Fruit fly (Drosophila melanogaster) whole organism, embryonic: ENCODE measurements around the gene Nin.

Experiments used
- Antp ChIP-seq: fragments of 200-800 bp; sonication (Bioruptor generic); optimal IDR thresholded peaks from 3 replicates; lab custom pipeline; 2016; ENCODE audit warnings: missing biosample characterization, missing genetic modification characterization
- Atf3 ChIP-seq: fragments of 200-800 bp; sonication (Bioruptor generic); optimal IDR thresholded peaks from 3 replicates; lab custom pipeline; 2016; ENCODE audit warnings: missing biosample characterization, missing genetic modification characterization
- Bteb2 ChIP-seq: fragments of 200-800 bp; sonication (Bioruptor generic); optimal IDR thresholded peaks from 2 replicates; lab custom pipeline; 2016; ENCODE audit warnings: missing biosample characterization, missing genetic modification characterization
- CG11723 ChIP-seq: fragments of 200-800 bp; sonication (Bioruptor generic); optimal IDR thresholded peaks from 2 replicates; lab custom pipeline; 2017; ENCODE audit warnings: missing biosample characterization, mild to moderate bottlenecking, missing genetic modification characterization
- CG13894 ChIP-seq: fragments of 200-800 bp; sonication (Bioruptor generic); optimal IDR thresholded peaks from 3 replicates; lab custom pipeline; 2018; ENCODE audit warnings: missing biosample characterization, mild to moderate bottlenecking, missing genetic modification characterization, moderate library complexity
- CG14667 ChIP-seq: fragments of 200-800 bp; sonication (Bioruptor generic); IDR thresholded peaks from 2 replicates; pipeline ENCODE4 v1.3.6; 2022; ENCODE audit warnings: missing biosample characterization, missing genetic modification characterization
- CG16779 ChIP-seq: fragments of 200-800 bp; sonication (Bioruptor generic); IDR thresholded peaks from 2 replicates; pipeline ENCODE4 v1.3.6; 2022; ENCODE audit warnings: missing biosample characterization, missing genetic modification characterization
- CG17361 ChIP-seq: fragments of 200-800 bp; sonication (Bioruptor generic); IDR thresholded peaks from 3 replicates; pipeline ENCODE4 v1.3.6; 2022; ENCODE audit warnings: missing biosample characterization, missing genetic modification characterization
- CG18262 ChIP-seq: fragments of 200-800 bp; optimal IDR thresholded peaks from 3 replicates; lab custom pipeline; 2019; ENCODE audit warnings: missing biosample characterization, mild to moderate bottlenecking, missing genetic modification characterization, moderate library complexity
- CG18764 ChIP-seq: fragments of 200-800 bp; sonication (Bioruptor generic); optimal IDR thresholded peaks from 3 replicates; lab custom pipeline; 2016; ENCODE audit warnings: missing biosample characterization, missing genetic modification characterization
- CG2712 ChIP-seq: fragments of 200-800 bp; optimal IDR thresholded peaks from 3 replicates; lab custom pipeline; 2019; ENCODE audit warnings: missing biosample characterization, mild to moderate bottlenecking, missing genetic modification characterization, moderate library complexity
- CG2875 ChIP-seq: fragments of 200-800 bp; sonication (Bioruptor generic); optimal IDR thresholded peaks from 2 replicates; lab custom pipeline; 2017; ENCODE audit warnings: missing biosample characterization, mild to moderate bottlenecking, missing genetic modification characterization, missing genetic modification reagents
- CG30431 ChIP-seq: fragments of 200-800 bp; sonication (Bioruptor generic); optimal IDR thresholded peaks from 2 replicates; lab custom pipeline; 2017; ENCODE audit warnings: missing biosample characterization, missing genetic modification characterization
- CG34422 ChIP-seq: fragments of 200-800 bp; sonication (Bioruptor generic); IDR thresholded peaks from 3 replicates; pipeline ENCODE4 v1.3.6; 2022; ENCODE audit warnings: missing biosample characterization, missing genetic modification characterization
- CG4282 ChIP-seq: fragments of 200-800 bp; sonication (Bioruptor generic); optimal IDR thresholded peaks from 2 replicates; lab custom pipeline; 2016; ENCODE audit warnings: missing biosample characterization, missing genetic modification characterization
- CG6791 ChIP-seq: fragments of 200-800 bp; sonication (Bioruptor generic); IDR thresholded peaks from 3 replicates; pipeline ENCODE4 v1.3.6; 2022; ENCODE audit warnings: missing biosample characterization, missing genetic modification characterization; ENCODE audit not compliant: partially characterized antibody
- CG9797 ChIP-seq: fragments of 200-800 bp; sonication (Bioruptor generic); optimal IDR thresholded peaks from 3 replicates; lab custom pipeline; 2018; ENCODE audit warnings: missing biosample characterization, mild to moderate bottlenecking, missing genetic modification characterization
- CG9876 ChIP-seq: fragments of 200-800 bp; sonication (Bioruptor generic); optimal IDR thresholded peaks from 2 replicates; lab custom pipeline; 2016; ENCODE audit warnings: missing biosample characterization, missing genetic modification characterization
- Chrac-16 ChIP-seq: fragments of 200-800 bp; sonication (Bioruptor generic); optimal IDR thresholded peaks from 3 replicates; lab custom pipeline; 2016; ENCODE audit warnings: missing biosample characterization, missing genetic modification characterization
- Dek ChIP-seq: fragments of 200-800 bp; sonication (Bioruptor generic); optimal IDR thresholded peaks from 3 replicates; lab custom pipeline; 2019; ENCODE audit warnings: missing biosample characterization, mild to moderate bottlenecking, missing genetic modification characterization, moderate library complexity
- Dfd ChIP-seq, 2 experiments: fragments of >200 bp; optimal IDR thresholded peaks; 2 replicates each; lab custom pipeline; 2017; ENCODE audit warnings: missing biosample characterization in 2 of 2, missing genetic modification characterization in 2 of 2
- E2f1 ChIP-seq: fragments of 200-800 bp; sonication (Bioruptor generic); IDR thresholded peaks from 2 replicates; pipeline ENCODE4 v1.3.6; 2022; ENCODE audit warnings: missing biosample characterization, missing genetic modification characterization
- Fer2 ChIP-seq: fragments of 200-800 bp; sonication (Bioruptor generic); optimal IDR thresholded peaks from 2 replicates; lab custom pipeline; 2018; ENCODE audit warnings: missing biosample characterization, mild to moderate bottlenecking, missing genetic modification characterization, moderate library complexity
- Fer3 ChIP-seq: fragments of 200-800 bp; sonication (Bioruptor generic); optimal IDR thresholded peaks from 2 replicates; lab custom pipeline; 2018; ENCODE audit warnings: missing biosample characterization, mild to moderate bottlenecking, missing genetic modification characterization, moderate library complexity
- Hmr ChIP-seq: fragments of 200-800 bp; sonication (Bioruptor generic); optimal IDR thresholded peaks from 3 replicates; lab custom pipeline; 2017; ENCODE audit warnings: mild to moderate bottlenecking, missing biosample characterization, missing genetic modification reagents, missing genetic modification characterization
- Mad ChIP-seq: fragments of 200-800 bp; sonication (Bioruptor generic); optimal IDR thresholded peaks from 2 replicates; lab custom pipeline; 2016; ENCODE audit warnings: missing biosample characterization, missing genetic modification characterization
- Sry-δ ChIP-seq: fragments of 200-800 bp; sonication (Bioruptor generic); optimal IDR thresholded peaks from 2 replicates; lab custom pipeline; 2016; ENCODE audit warnings: missing biosample characterization, missing genetic modification characterization
- Ssrp ChIP-seq: fragments of 200-800 bp; sonication (Bioruptor generic); optimal IDR thresholded peaks from 2 replicates; lab custom pipeline; 2018; ENCODE audit warnings: missing biosample characterization, mild to moderate bottlenecking, missing genetic modification characterization, moderate library complexity
- Tbp ChIP-seq: fragments of >200 bp; optimal IDR thresholded peaks from 2 replicates; lab custom pipeline; 2018; ENCODE audit warnings: missing biosample characterization, missing genetic modification characterization
- ato ChIP-seq: fragments of 200-800 bp; sonication (Bioruptor generic); IDR thresholded peaks from 2 replicates; pipeline ENCODE4 v1.3.6; 2022; ENCODE audit warnings: missing biosample characterization, missing genetic modification characterization; ENCODE audit not compliant: partially characterized antibody
- bsh ChIP-seq, 2 experiments: fragments of 200-800 bp; sonication (Bioruptor generic); optimal IDR thresholded peaks; 2 replicates each; lab custom pipeline; 2017 to 2018; ENCODE audit warnings: mild to moderate bottlenecking in 2 of 2, missing biosample characterization in 2 of 2, missing genetic modification characterization in 2 of 2, moderate library complexity in 1 of 2
- ci ChIP-seq: fragments of 200-800 bp; sonication (Bioruptor generic); IDR thresholded peaks from 3 replicates; pipeline ENCODE4 v1.3.6; 2022; ENCODE audit warnings: missing biosample characterization, missing genetic modification characterization
- dan ChIP-seq: fragments of 200-800 bp; sonication (Bioruptor generic); IDR thresholded peaks from 2 replicates; pipeline ENCODE4 v1.3.6; 2022; ENCODE audit warnings: missing biosample characterization, missing genetic modification characterization
- disco-r ChIP-seq: fragments of 200-800 bp; sonication (Bioruptor generic); optimal IDR thresholded peaks from 2 replicates; lab custom pipeline; 2016; ENCODE audit warnings: missing biosample characterization, missing genetic modification characterization
- dmrt11E ChIP-seq: fragments of 200-800 bp; sonication (Bioruptor generic); optimal IDR thresholded peaks from 3 replicates; lab custom pipeline; 2018; ENCODE audit warnings: missing biosample characterization, mild to moderate bottlenecking, missing genetic modification characterization, moderate library complexity
- ems ChIP-seq: fragments of 200-800 bp; sonication (Bioruptor generic); optimal IDR thresholded peaks from 3 replicates; lab custom pipeline; 2016; ENCODE audit warnings: missing biosample characterization, missing genetic modification characterization
- eve ChIP-seq, 2 experiments: fragments of >200 bp; optimal IDR thresholded peaks; 2 replicates each; lab custom pipeline; 2017; ENCODE audit warnings: missing biosample characterization in 2 of 2, missing genetic modification characterization in 2 of 2
- ewg ChIP-seq: fragments of 200-800 bp; sonication (Bioruptor generic); optimal IDR thresholded peaks from 3 replicates; lab custom pipeline; 2017; ENCODE audit warnings: mild to moderate bottlenecking, missing biosample characterization, missing genetic modification reagents, missing genetic modification characterization
- fd96Cb ChIP-seq: fragments of 200-800 bp; sonication (Bioruptor generic); optimal IDR thresholded peaks from 2 replicates; lab custom pipeline; 2018; ENCODE audit warnings: missing biosample characterization, mild to moderate bottlenecking, missing genetic modification characterization, moderate library complexity
- fu2 ChIP-seq: fragments of 200-800 bp; sonication (Bioruptor generic); optimal IDR thresholded peaks from 2 replicates; lab custom pipeline; 2016; ENCODE audit warnings: missing biosample characterization, missing genetic modification characterization
- gce ChIP-seq: fragments of 200-800 bp; sonication (Bioruptor generic); IDR thresholded peaks from 3 replicates; pipeline ENCODE4 v1.3.6; 2022; ENCODE audit warnings: missing biosample characterization, missing genetic modification characterization
- gro ChIP-seq: fragments of 200-800 bp; sonication (Bioruptor generic); optimal IDR thresholded peaks from 2 replicates; lab custom pipeline; 2016; ENCODE audit warnings: missing biosample characterization, missing genetic modification characterization
- lilli ChIP-seq: fragments of 200-800 bp; sonication (Bioruptor generic); optimal IDR thresholded peaks from 3 replicates; lab custom pipeline; 2016; ENCODE audit warnings: missing biosample characterization, missing genetic modification characterization
- pan ChIP-seq, 4 experiments: fragments of >200 bp in 3 of 4; fragments of 200-800 bp in 1 of 4; sonication (Bioruptor generic) in 1 of 4; optimal IDR thresholded peaks in 3 of 4; IDR thresholded peaks in 1 of 4; 2 replicates each; pipeline versions ENCODE4 v1.3.6 to Lab custom; 2017 to 2022; ENCODE audit warnings: missing biosample characterization in 2 of 4, missing genetic modification characterization in 2 of 4, mixed read lengths in 1 of 4
- phol ChIP-seq: fragments of 200-800 bp; sonication (Bioruptor generic); optimal IDR thresholded peaks from 3 replicates; lab custom pipeline; 2018; ENCODE audit warnings: missing biosample characterization, mild to moderate bottlenecking, missing genetic modification characterization, moderate library complexity
- prd ChIP-seq, 3 experiments: fragments of >200 bp in 2 of 3; fragments of 200-800 bp in 1 of 3; sonication (Bioruptor generic) in 1 of 3; optimal IDR thresholded peaks in 2 of 3; IDR thresholded peaks in 1 of 3; 2 replicates in 2 of 3; 3 replicates in 1 of 3; pipeline versions ENCODE4 v1.3.6 to Lab custom; 2017 to 2022; ENCODE audit warnings: missing biosample characterization in 1 of 3, missing genetic modification characterization in 1 of 3
- sisA ChIP-seq: fragments of 200-800 bp; sonication (Bioruptor generic); IDR thresholded peaks from 2 replicates; pipeline ENCODE4 v1.3.6; 2022; ENCODE audit warnings: missing biosample characterization, missing genetic modification characterization
- sr ChIP-seq: fragments of 200-800 bp; sonication (Bioruptor generic); IDR thresholded peaks from 3 replicates; pipeline ENCODE4 v1.3.6; 2022; ENCODE audit warnings: missing biosample characterization, missing genetic modification characterization
- tio ChIP-seq: fragments of 200-800 bp; sonication (Bioruptor generic); optimal IDR thresholded peaks from 2 replicates; lab custom pipeline; 2017; ENCODE audit warnings: missing biosample characterization, missing genetic modification characterization, inconsistent platforms
- tup ChIP-seq: fragments of 200-800 bp; sonication (Bioruptor generic); optimal IDR thresholded peaks from 2 replicates; lab custom pipeline; 2016; ENCODE audit warnings: missing biosample characterization, mild to moderate bottlenecking, missing genetic modification characterization, moderate library complexity

Nin gene

DNA sequence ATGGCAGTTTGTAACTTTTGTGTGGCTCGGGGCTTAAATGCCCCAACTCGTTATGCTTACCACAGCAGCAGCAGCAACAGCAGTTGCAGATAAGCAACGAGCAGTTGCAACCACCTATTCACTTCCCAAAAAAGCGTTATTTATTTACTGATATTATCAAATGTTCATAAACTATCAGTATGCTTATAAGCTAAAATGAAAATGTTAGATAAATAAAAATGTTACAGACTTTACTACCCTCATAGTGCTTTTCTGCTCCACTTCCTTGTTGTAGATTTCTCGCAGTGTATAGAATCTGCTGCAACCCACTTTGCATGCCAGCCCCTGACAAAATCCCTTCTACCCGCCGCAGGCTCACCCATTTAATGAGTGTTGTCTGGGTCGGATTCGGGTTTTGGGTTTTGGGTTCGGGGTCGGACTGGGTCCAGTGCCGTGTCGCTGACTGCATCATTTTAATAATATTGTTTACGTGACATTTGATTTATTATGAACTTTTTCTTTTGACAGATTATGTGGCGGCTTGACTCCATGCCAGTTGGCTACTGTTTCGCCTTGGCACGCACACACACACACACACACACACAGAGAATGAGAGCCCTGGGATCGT, 24.1 kb downstream of the Nin start (continued):
- no peak for TF ChIP-seq sr (GFP tag; lab: Robert Waterston, UW)
- no peak for TF ChIP-seq CG9876 (GFP tag; lab: Kevin White, UChicago)
- no peak for TF ChIP-seq CG6791 (GFP tag; lab: Robert Waterston, UW)
- TF ChIP-seq disco-r, result no peak
- TF ChIP-seq Chrac-16 (GFP tag; lab: Kevin White, UChicago), result no peak
- no peak for TF ChIP-seq ewg
- TF ChIP-seq ato (GFP tag; lab: Robert Waterston, UW), result no peak
- TF ChIP-seq CG2712 (tag; lab: Kevin White, UChicago), result no peak
- no peak for TF ChIP-seq CG11723
- no peak for TF ChIP-seq CG9797 (GFP tag; lab: Kevin White, UChicago)
- TF ChIP-seq sisA (GFP tag; lab: Robert Waterston, UW), result no peak
- TF ChIP-seq Dfd (GFP tag; optimal IDR thresholded peaks at IDR 0.05; lab: Kevin White, UChicago), result no peak
- no peak for TF ChIP-seq tup (GFP tag; lab: Kevin White, UChicago)
- TF ChIP-seq CG17361 (GFP tag; lab: Robert Waterston, UW), result no peak
- peak; percentile 10 for TF ChIP-seq fd96Cb
- TF ChIP-seq Bteb2, result no peak
- no peak for TF ChIP-seq Tbp (GFP tag; lab: Kevin White, UChicago)
- no peak for TF ChIP-seq Sry-δ (GFP tag; lab: Kevin White, UChicago)
- no peak for TF ChIP-seq fu2 (GFP tag; lab: Kevin White, UChicago)
- no peak for TF ChIP-seq ci (GFP tag; lab: Robert Waterston, UW)
- TF ChIP-seq CG4282 (GFP tag; lab: Kevin White, UChicago), result no peak
- TF ChIP-seq eve (GFP tag; optimal IDR thresholded peaks at IDR 0.05; lab: Kevin White, UChicago), result no peak
- TF ChIP-seq bsh (GFP tag; optimal IDR thresholded peaks at IDR 0.05; lab: Kevin White, UChicago), result peak; percentile 57 to 79
- peak; percentile 23 for TF ChIP-seq CG18262
- no peak for TF ChIP-seq Dek (tag; lab: Kevin White, UChicago)
- TF ChIP-seq Antp (GFP tag; lab: Kevin White, UChicago), result no peak
- no peak for TF ChIP-seq CG13894
- TF ChIP-seq Mad (GFP tag; lab: Kevin White, UChicago), result no peak
- TF ChIP-seq CG30431 (GFP tag; lab: Kevin White, UChicago), result peak; percentile 8
- TF ChIP-seq prd (optimal IDR thresholded peaks at IDR 0.05; lab: Kevin White, UChicago), result no peak
- no peak for TF ChIP-seq prd (GFP tag; IDR thresholded peaks at IDR 0.05; lab: Robert Waterston, UW)
- no peak for TF ChIP-seq ems
- TF ChIP-seq Ssrp, result peak; percentile 12
- no peak for TF ChIP-seq CG16779 (GFP tag; lab: Robert Waterston, UW)
- TF ChIP-seq pan (optimal IDR thresholded peaks at IDR 0.05; lab: Kevin White, UChicago), result no peak
- no peak for TF ChIP-seq pan (GFP tag; optimal IDR thresholded peaks at IDR 0.05 in 1 of 2, IDR thresholded peaks at IDR 0.05 in 1 of 2)
- no peak for TF ChIP-seq gce (GFP tag; lab: Robert Waterston, UW)
- no peak for TF ChIP-seq Atf3 (GFP tag; lab: Kevin White, UChicago)
- no peak for TF ChIP-seq Fer2 (tag; lab: Kevin White, UChicago)
- no peak for TF ChIP-seq lilli
- TF ChIP-seq phol, result peak; percentile 23
- peak; percentile 28 for TF ChIP-seq dmrt11E (tag; lab: Kevin White, UChicago)
- TF ChIP-seq gro (GFP tag; lab: Kevin White, UChicago), result no peak
- no peak for TF ChIP-seq CG2875 (GFP tag; lab: Kevin White, UChicago)
- TF ChIP-seq CG18764, result no peak
- no peak for TF ChIP-seq Hmr (GFP tag; lab: Kevin White, UChicago)
- TF ChIP-seq CG14667, result no peak
- TF ChIP-seq CG34422 (GFP tag; lab: Robert Waterston, UW), result no peak
- no peak for TF ChIP-seq Fer3 (tag; lab: Kevin White, UChicago)
- TF ChIP-seq dan (GFP tag; lab: Robert Waterston, UW), result no peak
- TF ChIP-seq tio (GFP tag; lab: Kevin White, UChicago), result no peak
- TF ChIP-seq E2f1 (GFP tag; lab: Robert Waterston, UW), result no peak
